Worm (Caenorhabditis elegans): Measurements from ENCODE around the gene nhr-61.

Gene nhr-61

ce11 chrII:14855229-14855628 is 36.9 kb upstream of the nhr-61 start, which contains the start of gene R05H10.7:
R05H10.7 (plus strand) TSS chrII:14855529.
- no peak for TF ChIP-seq ceh-28 (tag; optimal IDR thresholded peaks at IDR 0.05)
- TF ChIP-seq elt-3 (tag; optimal IDR thresholded peaks at IDR 0.05) = no peak
- TF ChIP-seq elt-2 (tag; optimal IDR thresholded peaks at IDR 0.05) = no peak
- no peak for TF ChIP-seq eor-1 (tag; optimal IDR thresholded peaks at IDR 0.05)
- TF ChIP-seq nfya-1 (tag; optimal IDR thresholded peaks at IDR 0.05; ENCODE audit: insufficient read depth) = no peak
- TF ChIP-seq nhr-77 (tag; optimal IDR thresholded peaks at IDR 0.05) = no peak
- TF ChIP-seq daf-12 (tag; optimal IDR thresholded peaks at IDR 0.05) = no peak
- no peak for TF ChIP-seq mdl-1 (tag; optimal IDR thresholded peaks at IDR 0.05)
- TF ChIP-seq skn-1 (tag; optimal IDR thresholded peaks at IDR 0.05) = no peak

ce11 chrII:14851483-14851882 is 33.1 kb upstream of the nhr-61 start, which contains the start of gene R05H10.1:
R05H10.1 (plus strand) TSS chrII:14851816.
- TF ChIP-seq egl-27 (tag; optimal IDR thresholded peaks at IDR 0.05) (no peak), nhr-67 (tag; optimal IDR thresholded peaks at IDR 0.05) (no peak), mdl-1 (tag; optimal IDR thresholded peaks at IDR 0.05) (no peak), ceh-82 (tag; optimal IDR thresholded peaks at IDR 0.05) (no peak), R02D3.7 (tag; optimal IDR thresholded peaks at IDR 0.05) (no peak), fkh-10 (GFP tag; optimal IDR thresholded peaks at IDR 0.05) (no peak), ztf-4 (tag; optimal IDR thresholded peaks at IDR 0.05) (no peak), ceh-16 (tag; optimal IDR thresholded peaks at IDR 0.05) (no peak)

- TF ChIP-seq egl-5 (tag; optimal IDR thresholded peaks at IDR 0.05) (no peak), eor-1 (tag; optimal IDR thresholded peaks at IDR 0.05) (no peak)
Observed at ce11 chrII:14849897-14850296, 31.6 kb upstream of the nhr-61 start.

ce11 chrII:14844253-14844652 is 25.9 kb upstream of the nhr-61 start:
- TF ChIP-seq nhr-12 (tag; optimal IDR thresholded peaks at IDR 0.05) (no peak), nhr-23 (tag; optimal IDR thresholded peaks at IDR 0.05) (peak; percentile 92), elt-3 (tag; optimal IDR thresholded peaks at IDR 0.05) (peak in 2 of 3 experiments; percentile 0 to 49), tbx-2 (tag; optimal IDR thresholded peaks at IDR 0.05) (no peak)

- TF ChIP-seq nhr-77 (tag; optimal IDR thresholded peaks at IDR 0.05) (no peak), nhr-23 (tag; optimal IDR thresholded peaks at IDR 0.05) (peak; percentile 18), pha-4 (tag; optimal IDR thresholded peaks at IDR 0.05) (no peak), hmg-11 (tag; optimal IDR thresholded peaks at IDR 0.05) (no peak)
Observed at ce11 chrII:14843016-14843415, 24.7 kb upstream of the nhr-61 start, which contains the start of gene cdh-7. cdh-7 (plus strand) TSS chrII:14843229.

- TF ChIP-seq nhr-43 (tag; optimal IDR thresholded peaks at IDR 0.05; ENCODE audit: poor library complexity, severe bottlenecking) (peak; percentile 54), nhr-23 (tag; optimal IDR thresholded peaks at IDR 0.05) (no peak)
Observed at ce11 chrII:14841253-14841652, 22.9 kb upstream of the nhr-61 start.

- TF ChIP-seq elt-2 (tag; optimal IDR thresholded peaks at IDR 0.05) (peak; percentile 3), mdl-1 (tag; optimal IDR thresholded peaks at IDR 0.05) (no peak), pha-4 (tag; optimal IDR thresholded peaks at IDR 0.05) (no peak), eor-1 (tag; optimal IDR thresholded peaks at IDR 0.05) (no peak), nhr-23 (tag; optimal IDR thresholded peaks at IDR 0.05) (peak; percentile 67), elt-3 (tag; optimal IDR thresholded peaks at IDR 0.05) (peak in 1 of 3 experiments; percentile 29), ceh-28 (tag; optimal IDR thresholded peaks at IDR 0.05) (peak; percentile 7), nhr-43 (tag; optimal IDR thresholded peaks at IDR 0.05; ENCODE audit: poor library complexity, severe bottlenecking) (peak; percentile 57), nhr-237 (tag; optimal IDR thresholded peaks at IDR 0.05) (no peak), nhr-76 (tag; optimal IDR thresholded peaks at IDR 0.05) (peak; percentile 38), nhr-12 (tag; optimal IDR thresholded peaks at IDR 0.05) (no peak), tbx-2 (tag; optimal IDR thresholded peaks at IDR 0.05) (no peak)
Observed at ce11 chrII:14838596-14839215, 20.4 kb upstream of the nhr-61 start.

ce11 chrII:14832055-14832454 is 13.7 kb upstream of the nhr-61 start:
- TF ChIP-seq pha-4 (tag; optimal IDR thresholded peaks at IDR 0.05) (no peak), elt-3 (tag; optimal IDR thresholded peaks at IDR 0.05) (no peak), ztf-4 (tag; optimal IDR thresholded peaks at IDR 0.05) (no peak), nhr-43 (tag; optimal IDR thresholded peaks at IDR 0.05; ENCODE audit: poor library complexity, severe bottlenecking) (no peak), lin-15B (tag; optimal IDR thresholded peaks at IDR 0.05) (no peak)
